Fruit fly (Drosophila melanogaster) whole organism, pupa: ENCODE measurements around the gene CG2147.

Experiments used
- CG10348 ChIP-seq: fragments of 200-800 bp; sonication (Bioruptor generic); IDR thresholded peaks from 2 replicates; pipeline ENCODE4 v1.3.6; 2022; ENCODE audit warnings: missing biosample characterization, missing genetic modification characterization
- CG12605 ChIP-seq: fragments of 200-800 bp; sonication (Bioruptor generic); IDR thresholded peaks from 2 replicates; pipeline ENCODE4 v1.3.6; 2022; ENCODE audit warnings: missing biosample characterization, missing genetic modification characterization
- CG13204 ChIP-seq: fragments of 200-800 bp; sonication (Bioruptor generic); optimal IDR thresholded peaks from 2 replicates; lab custom pipeline; 2018; ENCODE audit warnings: missing biosample characterization, mild to moderate bottlenecking, missing genetic modification characterization, moderate library complexity
- CG14655 ChIP-seq: fragments of 200-800 bp; sonication (Bioruptor generic); optimal IDR thresholded peaks from 3 replicates; lab custom pipeline; 2017; ENCODE audit warnings: mild to moderate bottlenecking, missing biosample characterization, missing genetic modification reagents, missing genetic modification characterization
- CG15710 ChIP-seq: fragments of 200-800 bp; sonication (Bioruptor generic); optimal IDR thresholded peaks from 2 replicates; lab custom pipeline; 2018; ENCODE audit warnings: missing biosample characterization, mild to moderate bottlenecking, missing genetic modification characterization, moderate library complexity
- CG17806 ChIP-seq: fragments of 200-800 bp; sonication (Bioruptor generic); optimal IDR thresholded peaks from 2 replicates; lab custom pipeline; 2018; ENCODE audit warnings: missing biosample characterization, mild to moderate bottlenecking, missing genetic modification characterization, moderate library complexity
- CG32121 ChIP-seq: fragments of 200-800 bp; sonication (Bioruptor generic); IDR thresholded peaks from 2 replicates; pipeline ENCODE4 v1.3.6; 2022; ENCODE audit warnings: missing biosample characterization, missing genetic modification characterization
- CG34367 ChIP-seq: fragments of 200-800 bp; sonication (Bioruptor generic); optimal IDR thresholded peaks from 2 replicates; lab custom pipeline; 2018; ENCODE audit warnings: missing biosample characterization, mild to moderate bottlenecking, missing genetic modification characterization
- CG4496 ChIP-seq: fragments of 200-800 bp; sonication (Bioruptor generic); IDR thresholded peaks from 3 replicates; pipeline ENCODE4 v1.3.6; 2022; ENCODE audit warnings: missing biosample characterization, missing genetic modification characterization
- CG8159 ChIP-seq: fragments of 200-800 bp; sonication (Bioruptor generic); optimal IDR thresholded peaks from 3 replicates; lab custom pipeline; 2018; ENCODE audit warnings: missing biosample characterization, mild to moderate bottlenecking, missing genetic modification characterization, moderate library complexity
- CG8301 ChIP-seq: fragments of 200-800 bp; sonication (Bioruptor generic); optimal IDR thresholded peaks from 2 replicates; lab custom pipeline; 2018; ENCODE audit warnings: missing biosample characterization, mild to moderate bottlenecking, missing genetic modification characterization
- CG9948 ChIP-seq: fragments of 200-800 bp; sonication (Bioruptor generic); optimal IDR thresholded peaks from 2 replicates; lab custom pipeline; 2018; ENCODE audit warnings: missing biosample characterization, mild to moderate bottlenecking, missing genetic modification characterization, moderate library complexity
- D1 ChIP-seq: fragments of 200-800 bp; sonication (Bioruptor generic); optimal IDR thresholded peaks from 2 replicates; lab custom pipeline; 2018; ENCODE audit warnings: missing biosample characterization, mild to moderate bottlenecking, missing genetic modification characterization, moderate library complexity
- EcR ChIP-seq: fragments of 200-800 bp; sonication (Bioruptor generic); optimal IDR thresholded peaks from 3 replicates; lab custom pipeline; 2019; ENCODE audit warnings: missing biosample characterization, missing genetic modification characterization, mild to moderate bottlenecking, moderate library complexity, missing genetic modification reagents
- Ets98B ChIP-seq: fragments of 200-800 bp; sonication (Bioruptor generic); IDR thresholded peaks from 2 replicates; pipeline ENCODE4 v1.3.6; 2022; ENCODE audit warnings: missing biosample characterization, missing genetic modification characterization
- Pif1A ChIP-seq: fragments of 200-800 bp; sonication (Bioruptor generic); optimal IDR thresholded peaks from 3 replicates; lab custom pipeline; 2016; ENCODE audit warnings: missing biosample characterization, missing genetic modification characterization
- Pif1B ChIP-seq: fragments of 200-800 bp; sonication (Bioruptor generic); optimal IDR thresholded peaks from 3 replicates; lab custom pipeline; 2016; ENCODE audit warnings: missing biosample characterization, missing genetic modification characterization
- Snoo ChIP-seq: fragments of 200-800 bp; sonication (Bioruptor generic); optimal IDR thresholded peaks from 3 replicates; lab custom pipeline; 2017; ENCODE audit warnings: missing biosample characterization, mild to moderate bottlenecking, missing genetic modification characterization, inconsistent platforms
- fd96Ca ChIP-seq: fragments of 200-800 bp; sonication (Bioruptor generic); IDR thresholded peaks from 3 replicates; pipeline ENCODE4 v1.3.6; 2022; ENCODE audit warnings: missing biosample characterization, missing genetic modification characterization
- gl ChIP-seq: fragments of 200-800 bp; sonication (Bioruptor generic); optimal IDR thresholded peaks from 2 replicates; lab custom pipeline; 2018; ENCODE audit warnings: missing biosample characterization, mild to moderate bottlenecking, missing genetic modification characterization
- rn ChIP-seq: fragments of 200-800 bp; sonication (Bioruptor generic); IDR thresholded peaks from 2 replicates; pipeline ENCODE4 v1.3.6; 2022; ENCODE audit warnings: missing biosample characterization, missing genetic modification characterization

Gene CG2147

DNA sequence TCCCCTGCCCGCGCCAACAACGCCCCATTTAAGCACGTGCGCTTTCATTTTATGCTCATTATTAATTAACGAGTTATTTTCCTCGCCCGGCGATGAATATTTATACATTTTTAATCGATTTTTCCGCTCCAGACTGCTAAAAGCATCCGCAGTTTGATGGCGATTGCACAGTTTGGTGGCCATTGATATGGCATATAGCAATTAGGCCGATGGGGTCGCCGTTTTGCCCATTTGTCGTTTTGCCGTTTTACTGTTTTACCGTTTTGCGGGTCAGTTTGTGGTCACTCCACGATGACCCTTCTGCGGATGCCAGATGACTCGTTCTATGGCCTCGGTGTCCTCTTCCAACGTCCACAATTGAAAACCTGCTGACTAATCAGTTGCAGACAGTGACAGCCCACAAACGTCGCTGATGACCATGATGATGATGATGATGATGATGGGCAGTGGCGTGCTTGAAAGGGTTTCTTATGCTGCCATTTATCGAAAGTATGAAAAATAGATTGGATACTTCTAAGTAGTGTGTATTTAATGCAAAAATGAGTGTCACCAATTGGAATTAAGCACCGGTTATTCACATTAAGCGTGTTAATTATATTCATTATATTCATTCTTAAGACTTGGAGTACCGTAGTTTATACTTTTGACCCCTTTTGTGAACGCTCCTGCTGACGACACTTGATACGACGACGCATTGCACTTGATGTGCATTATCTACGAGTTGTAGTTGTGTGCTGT, 28.6 kb upstream of the CG2147 start:
- peak; percentile 55 for TF ChIP-seq CG13204 (GFP tag; lab: Kevin White, UChicago)
- TF ChIP-seq CG34367 (tag; lab: Kevin White, UChicago) = peak; percentile 62
- TF ChIP-seq Ets98B = peak; percentile 56
- TF ChIP-seq gl (tag; lab: Kevin White, UChicago) = peak; percentile 6
- peak; percentile 72; the same call in 2 of the 3 replicates for TF ChIP-seq fd96Ca (GFP tag; lab: Robert Waterston, UW)
- TF ChIP-seq CG4496 (GFP tag; lab: Robert Waterston, UW) = peak; percentile 67
- TF ChIP-seq CG9948 (tag; lab: Kevin White, UChicago) = peak; percentile 80
- TF ChIP-seq CG14655 = peak; percentile 81
- peak; percentile 5 for TF ChIP-seq D1 (tag; lab: Kevin White, UChicago)
- peak; percentile 72 for TF ChIP-seq CG17806 (tag; lab: Kevin White, UChicago)
- TF ChIP-seq CG32121 (GFP tag; lab: Robert Waterston, UW) = no peak
- TF ChIP-seq rn (GFP tag; lab: Robert Waterston, UW) = no peak
- TF ChIP-seq Snoo (tag; lab: Kevin White, UChicago) = no peak
- no peak for TF ChIP-seq CG10348 (GFP tag; lab: Robert Waterston, UW)
- TF ChIP-seq CG8301 (tag; lab: Kevin White, UChicago) = peak; percentile 71
- no peak for TF ChIP-seq EcR (GFP tag; lab: Kevin White, UChicago)
- TF ChIP-seq CG15710 (tag; lab: Kevin White, UChicago) = peak; percentile 77
- peak; percentile 80 for TF ChIP-seq CG8159 (tag; lab: Kevin White, UChicago)
- TF ChIP-seq CG12605 = no peak
- TF ChIP-seq Pif1B (GFP tag; lab: Kevin White, UChicago) = peak; percentile 49
- TF ChIP-seq Pif1A (GFP tag; lab: Kevin White, UChicago) = peak; percentile 51

DNA sequence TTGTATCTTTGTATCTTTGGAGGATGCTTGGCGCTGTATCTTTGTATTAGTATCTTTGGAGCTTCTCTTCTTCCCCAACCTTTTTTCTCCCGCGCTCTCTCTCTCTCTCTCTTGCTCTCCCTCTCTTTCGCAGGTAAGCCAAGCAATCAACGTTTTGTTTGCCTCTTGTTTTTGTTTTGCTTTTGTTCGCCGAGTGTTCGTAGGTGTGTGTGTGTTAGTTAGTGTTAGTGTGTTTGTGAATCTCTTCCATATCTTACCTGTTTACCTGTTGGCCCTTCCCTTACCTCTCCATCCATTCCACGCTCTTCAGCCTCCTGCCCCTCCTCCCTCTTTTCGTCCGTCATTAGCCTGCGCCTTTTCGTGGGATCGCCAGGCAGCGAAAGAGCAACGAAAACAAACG, 26.5 kb upstream of the CG2147 start:
- peak; percentile 7 for TF ChIP-seq CG13204 (GFP tag; lab: Kevin White, UChicago)
- TF ChIP-seq CG10348 (GFP tag; lab: Robert Waterston, UW) = no peak
- no peak; the same call in 1 of the 2 replicates for TF ChIP-seq Ets98B
- no peak for TF ChIP-seq CG12605
- TF ChIP-seq Pif1A (GFP tag; lab: Kevin White, UChicago) = no peak
- TF ChIP-seq Pif1B (GFP tag; lab: Kevin White, UChicago) = no peak
- peak; percentile 36 for TF ChIP-seq EcR (GFP tag; lab: Kevin White, UChicago)
- no peak for TF ChIP-seq Snoo (tag; lab: Kevin White, UChicago)
- no peak for TF ChIP-seq CG14655
- TF ChIP-seq D1 (tag; lab: Kevin White, UChicago) = no peak
- no peak for TF ChIP-seq CG8301 (tag; lab: Kevin White, UChicago)
- TF ChIP-seq fd96Ca (GFP tag; lab: Robert Waterston, UW) = 0 out of 3 replicates have a peak, but pooled peaks have one; percentile 36
- TF ChIP-seq CG15710 (tag; lab: Kevin White, UChicago) = no peak
- peak; percentile 38 for TF ChIP-seq CG34367 (tag; lab: Kevin White, UChicago)
- TF ChIP-seq CG8159 (tag; lab: Kevin White, UChicago) = no peak
- TF ChIP-seq CG17806 (tag; lab: Kevin White, UChicago) = no peak
- TF ChIP-seq gl (tag; lab: Kevin White, UChicago) = peak; percentile 23
- no peak for TF ChIP-seq CG9948 (tag; lab: Kevin White, UChicago)
- no peak for TF ChIP-seq rn (GFP tag; lab: Robert Waterston, UW)
- TF ChIP-seq CG32121 (GFP tag; lab: Robert Waterston, UW) = no peak
- peak; percentile 26; the same call in 1 of the 3 replicates for TF ChIP-seq CG4496 (GFP tag; lab: Robert Waterston, UW)

DNA sequence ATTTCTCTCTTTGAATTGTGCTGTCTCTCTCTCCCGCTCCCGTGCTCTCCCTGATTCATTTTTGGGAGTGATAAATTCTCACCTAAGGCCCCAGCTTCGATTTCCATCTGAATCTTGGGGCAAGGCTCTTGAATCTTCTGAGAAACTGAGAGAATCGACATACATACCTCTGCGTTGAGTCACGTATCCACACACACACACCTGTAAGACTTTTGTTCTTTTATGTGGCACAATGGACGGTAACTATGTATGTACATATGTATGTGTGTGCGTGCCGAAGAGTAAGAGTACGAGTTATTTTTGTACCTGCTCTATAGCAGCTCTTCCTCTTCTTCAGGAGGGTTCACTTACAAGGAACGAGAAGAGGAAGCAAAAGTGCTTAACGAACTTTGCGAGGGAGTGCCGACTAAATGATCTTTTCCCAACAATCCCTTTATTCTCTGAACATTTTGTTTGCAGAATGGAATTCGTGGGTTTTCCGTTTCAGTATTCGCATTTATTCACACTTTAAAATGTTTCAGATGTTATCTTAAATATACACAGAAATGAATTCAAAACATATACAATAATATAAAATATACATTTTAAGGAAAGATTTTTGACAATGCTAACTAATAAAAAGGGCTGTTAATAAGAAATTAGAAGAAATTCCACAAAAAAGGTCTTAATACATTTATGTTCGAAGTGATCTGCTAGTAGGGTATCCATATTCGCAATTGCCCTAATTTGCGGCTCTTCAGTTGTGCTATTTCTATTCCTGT, 25.2 kb upstream of the CG2147 start:
- TF ChIP-seq gl (tag; lab: Kevin White, UChicago) (peak; percentile 2), CG10348 (GFP tag; lab: Robert Waterston, UW) (no peak), Ets98B (no peak), CG12605 (no peak), Pif1B (GFP tag; lab: Kevin White, UChicago) (peak; percentile 55), D1 (tag; lab: Kevin White, UChicago) (peak; percentile 84), rn (GFP tag; lab: Robert Waterston, UW) (no peak), EcR (GFP tag; lab: Kevin White, UChicago) (peak; percentile 58), Snoo (tag; lab: Kevin White, UChicago) (no peak), CG4496 (GFP tag; lab: Robert Waterston, UW) (no peak), CG32121 (GFP tag; lab: Robert Waterston, UW) (no peak), CG15710 (tag; lab: Kevin White, UChicago) (peak; percentile 79), CG17806 (tag; lab: Kevin White, UChicago) (peak; percentile 75), CG8301 (tag; lab: Kevin White, UChicago) (peak; percentile 59), CG14655 (peak; percentile 86), CG34367 (tag; lab: Kevin White, UChicago) (peak; percentile 72), CG9948 (tag; lab: Kevin White, UChicago) (peak; percentile 90), CG13204 (GFP tag; lab: Kevin White, UChicago) (no peak), fd96Ca (GFP tag; lab: Robert Waterston, UW) (no peak), CG8159 (tag; lab: Kevin White, UChicago) (peak; percentile 86), Pif1A (GFP tag; lab: Kevin White, UChicago) (no peak)
